Fruit fly (Drosophila melanogaster): ENCODE data around the gene noi.

The noi gene

DNA sequence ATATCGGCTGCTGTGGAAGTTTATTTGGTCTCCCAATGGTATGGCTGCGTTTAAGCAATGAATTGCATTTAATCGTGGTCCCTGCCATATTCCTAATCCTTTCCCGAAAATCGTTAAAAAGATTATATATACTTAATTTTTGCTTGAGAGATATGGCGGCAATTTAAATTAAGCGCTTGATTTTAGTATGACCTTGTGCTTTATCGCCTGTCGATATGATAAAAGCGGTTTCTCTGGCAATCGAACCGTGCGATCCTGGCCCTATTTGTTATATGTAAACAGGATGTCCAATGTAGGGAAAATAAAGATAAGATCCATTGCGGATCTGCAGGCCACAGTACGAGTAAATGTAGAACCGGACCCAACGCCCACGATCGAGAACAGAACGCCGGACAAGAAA, 36.4 kb downstream of the noi start, which contains the start of gene Snm1 (continued):
- TF ChIP-seq CG2889 (GFP tag; IDR thresholded peaks at IDR 0.05) = no peak
- TF ChIP-seq Dp (GFP tag; optimal IDR thresholded peaks at IDR 0.05) = peak; percentile 57

DNA sequence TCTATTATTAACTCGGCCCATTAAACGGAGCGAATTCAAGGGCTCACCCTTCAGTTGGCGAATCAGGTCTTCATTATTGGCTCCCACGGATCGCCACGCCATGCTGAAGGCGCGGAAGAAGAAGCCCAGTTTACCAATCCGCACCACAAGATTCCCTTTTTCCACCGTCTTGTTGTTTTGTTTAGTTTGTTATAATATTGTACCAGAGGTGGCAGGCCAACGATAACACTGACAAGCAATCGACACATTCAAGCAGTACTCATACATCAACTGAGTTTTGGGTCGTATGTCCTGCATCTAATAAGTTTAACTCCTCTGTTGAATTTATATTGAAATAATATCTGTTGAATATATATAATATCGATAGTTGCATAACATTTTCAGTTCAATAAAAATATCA, 37.2 kb downstream of the noi start, which contains the start of gene Pcmt:
Gene Pcmt, minus strand, starts transcription at position 235 of the 400 bp plus-strand sequence.
- TF ChIP-seq CG31388 (GFP tag; optimal IDR thresholded peaks at IDR 0.05) (no peak), E2f2 (GFP tag; IDR thresholded peaks at IDR 0.05) (peak; percentile 29), hth (optimal IDR thresholded peaks at IDR 0.05) (no peak), sens-2 (GFP tag; IDR thresholded peaks at IDR 0.05) (no peak), bab2 (GFP tag; optimal IDR thresholded peaks at IDR 0.05) (no peak), CG14860 (GFP tag; IDR thresholded peaks at IDR 0.05; ENCODE audit: partially characterized antibody) (no peak), gsb (GFP tag; IDR thresholded peaks at IDR 0.05) (no peak), CrebB (tag; optimal IDR thresholded peaks at IDR 0.05) (no peak), Camta (GFP tag; optimal IDR thresholded peaks at IDR 0.05) (no peak), CG7987 (GFP tag; optimal IDR thresholded peaks at IDR 0.05) (no peak), fd64A (GFP tag; optimal IDR thresholded peaks at IDR 0.05) (no peak), twi (tag; optimal IDR thresholded peaks at IDR 0.05) (no peak), MESR4 (GFP tag; optimal IDR thresholded peaks at IDR 0.05) (peak; percentile 52), kay (GFP tag; optimal IDR thresholded peaks at IDR 0.05) (no peak), CG13894 (tag; optimal IDR thresholded peaks at IDR 0.05) (no peak), Dll (GFP tag; IDR thresholded peaks at IDR 0.05; ENCODE audit: partially characterized antibody) (0 out of 4 replicates have a peak, but pooled peaks have one; percentile 51), unpg (GFP tag; optimal IDR thresholded peaks at IDR 0.05) (no peak), insv (GFP tag; optimal IDR thresholded peaks at IDR 0.05) (no peak), mld (GFP tag; IDR thresholded peaks at IDR 0.05; ENCODE audit: partially characterized antibody) (no peak), CG32532 (GFP tag; IDR thresholded peaks at IDR 0.05) (no peak), CG4730 (GFP tag; IDR thresholded peaks at IDR 0.05) (no peak), CG2712 (tag; optimal IDR thresholded peaks at IDR 0.05) (no peak), scrt (GFP tag; optimal IDR thresholded peaks at IDR 0.05) (no peak), Stat92E (GFP tag; optimal IDR thresholded peaks at IDR 0.05) (no peak), gfzf (GFP tag; optimal IDR thresholded peaks at IDR 0.05) (no peak), Dip2 (GFP tag; IDR thresholded peaks at IDR 0.05) (no peak), pb (GFP tag; optimal IDR thresholded peaks at IDR 0.05) (no peak), Doc3 (GFP tag; IDR thresholded peaks at IDR 0.05; ENCODE audit: partially characterized antibody) (0 out of 3 replicates have a peak, but pooled peaks have one; percentile 50), peb (GFP tag; IDR thresholded peaks at IDR 0.05) (no peak), Atf3 (GFP tag; optimal IDR thresholded peaks at IDR 0.05) (no peak), bbx (GFP tag; IDR thresholded peaks at IDR 0.05; ENCODE audit: partially characterized antibody) (no peak), trem (tag; optimal IDR thresholded peaks at IDR 0.05) (peak; percentile 30), CG9932 (GFP tag; IDR thresholded peaks at IDR 0.05) (no peak), NC2β (GFP tag; optimal IDR thresholded peaks at IDR 0.05) (no peak), CG43689 (GFP tag; IDR thresholded peaks at IDR 0.05) (no peak), CG15479 (GFP tag; optimal IDR thresholded peaks at IDR 0.05) (no peak), sna (GFP tag; IDR thresholded peaks at IDR 0.05; ENCODE audit: partially characterized antibody) (peak; percentile 32; the same call in 1 of the 2 replicates), Bteb2 (GFP tag; optimal IDR thresholded peaks at IDR 0.05) (no peak), CG11085 (GFP tag; IDR thresholded peaks at IDR 0.05) (no peak), Vsx1 (GFP tag; optimal IDR thresholded peaks at IDR 0.05) (no peak), CG2199 (GFP tag; IDR thresholded peaks at IDR 0.05) (0 out of 3 replicates have a peak, but pooled peaks have one; percentile 22), CG12769 (tag; optimal IDR thresholded peaks at IDR 0.05) (no peak), ato (GFP tag; IDR thresholded peaks at IDR 0.05; ENCODE audit: partially characterized antibody) (no peak), Doc2 (GFP tag; IDR thresholded peaks at IDR 0.05) (no peak), jing (GFP tag; optimal IDR thresholded peaks at IDR 0.05) (no peak), kni (GFP tag; optimal IDR thresholded peaks at IDR 0.05) (no peak), Side (GFP tag; optimal IDR thresholded peaks at IDR 0.05) (no peak)

Data from whole organism, embryonic.